Fruit fly (Drosophila melanogaster) whole organism, embryonic: ENCODE results near the gene NK7.1.

Experiments used
- B-H2 ChIP-seq: fragments of 200-800 bp; sonication (Bioruptor generic); optimal IDR thresholded peaks from 2 replicates; lab custom pipeline; 2018; ENCODE audit warnings: missing biosample characterization, mild to moderate bottlenecking, missing genetic modification characterization
- Blimp-1 ChIP-seq: fragments of 200-800 bp; sonication (Bioruptor generic); optimal IDR thresholded peaks from 3 replicates; lab custom pipeline; 2018; ENCODE audit warnings: missing biosample characterization, missing genetic modification characterization, mild to moderate bottlenecking, moderate library complexity, missing genetic modification reagents
- C15 ChIP-seq: fragments of 200-800 bp; sonication (Bioruptor generic); IDR thresholded peaks from 3 replicates; pipeline ENCODE4 v1.3.6; 2022; ENCODE audit warnings: missing biosample characterization, missing genetic modification characterization
- CG12071 ChIP-seq: fragments of 200-800 bp; sonication (Bioruptor generic); optimal IDR thresholded peaks from 3 replicates; lab custom pipeline; 2018; ENCODE audit warnings: missing biosample characterization, mild to moderate bottlenecking, missing genetic modification characterization
- CG12104 ChIP-seq: fragments of 200-800 bp; sonication (Bioruptor generic); optimal IDR thresholded peaks from 3 replicates; lab custom pipeline; 2016; ENCODE audit warnings: missing biosample characterization, missing genetic modification characterization
- CG12219 ChIP-seq: fragments of 200-800 bp; sonication (Bioruptor generic); optimal IDR thresholded peaks from 3 replicates; lab custom pipeline; 2018; ENCODE audit warnings: missing biosample characterization, mild to moderate bottlenecking, missing genetic modification characterization
- CG1233 ChIP-seq: fragments of 200-800 bp; sonication (Bioruptor generic); optimal IDR thresholded peaks from 4 replicates; lab custom pipeline; 2018; ENCODE audit warnings: missing biosample characterization, mild to moderate bottlenecking, missing genetic modification characterization
- CG12659 ChIP-seq: fragments of 200-800 bp; sonication (Bioruptor generic); optimal IDR thresholded peaks from 3 replicates; lab custom pipeline; 2017; ENCODE audit warnings: mild to moderate bottlenecking, missing biosample characterization, missing genetic modification reagents, missing genetic modification characterization
- CG15073 ChIP-seq: fragments of 200-800 bp; sonication (Bioruptor generic); optimal IDR thresholded peaks from 2 replicates; lab custom pipeline; 2016; ENCODE audit warnings: missing biosample characterization, missing genetic modification characterization
- CG15514 ChIP-seq: fragments of 200-800 bp; sonication (Bioruptor generic); optimal IDR thresholded peaks from 3 replicates; lab custom pipeline; 2017; ENCODE audit warnings: missing biosample characterization, missing genetic modification characterization, mild to moderate bottlenecking, moderate library complexity, missing genetic modification reagents
- CG18476 ChIP-seq: fragments of 200-800 bp; sonication (Bioruptor generic); optimal IDR thresholded peaks from 2 replicates; lab custom pipeline; 2016; ENCODE audit warnings: missing biosample characterization, mild to moderate bottlenecking, missing genetic modification characterization
- CG2129 ChIP-seq: fragments of 200-800 bp; sonication (Bioruptor generic); IDR thresholded peaks from 2 replicates; pipeline ENCODE4 v1.3.6; 2022; ENCODE audit warnings: missing biosample characterization, missing genetic modification characterization; ENCODE audit not compliant: partially characterized antibody
- CG2199 ChIP-seq: fragments of 200-800 bp; sonication (Bioruptor generic); IDR thresholded peaks from 3 replicates; pipeline ENCODE4 v1.3.6; 2022; ENCODE audit warnings: missing biosample characterization, missing genetic modification characterization
- CG30403 ChIP-seq: fragments of 200-800 bp; sonication (Bioruptor generic); optimal IDR thresholded peaks from 3 replicates; lab custom pipeline; 2016; ENCODE audit warnings: missing biosample characterization, missing genetic modification characterization
- CG31441 ChIP-seq: fragments of 200-800 bp; sonication (Bioruptor generic); IDR thresholded peaks from 2 replicates; pipeline ENCODE4 v1.3.6; 2022; ENCODE audit warnings: missing biosample characterization, missing genetic modification characterization
- CG3407 ChIP-seq: fragments of 200-800 bp; sonication (Bioruptor generic); optimal IDR thresholded peaks from 2 replicates; lab custom pipeline; 2018; ENCODE audit warnings: missing biosample characterization, mild to moderate bottlenecking, missing genetic modification characterization
- CG34422 ChIP-seq: fragments of 200-800 bp; sonication (Bioruptor generic); IDR thresholded peaks from 3 replicates; pipeline ENCODE4 v1.3.6; 2022; ENCODE audit warnings: missing biosample characterization, missing genetic modification characterization
- CG3995 ChIP-seq: fragments of 200-800 bp; sonication (Bioruptor generic); optimal IDR thresholded peaks from 3 replicates; lab custom pipeline; 2016; ENCODE audit warnings: missing biosample characterization, missing genetic modification characterization
- CG7963 ChIP-seq: fragments of 200-800 bp; sonication (Bioruptor generic); IDR thresholded peaks from 3 replicates; pipeline ENCODE4 v1.3.6; 2022; ENCODE audit warnings: missing biosample characterization, missing genetic modification characterization; ENCODE audit not compliant: partially characterized antibody
- CG8359 ChIP-seq: fragments of 200-800 bp; sonication (Bioruptor generic); optimal IDR thresholded peaks from 2 replicates; lab custom pipeline; 2017; ENCODE audit warnings: missing biosample characterization, mild to moderate bottlenecking, missing genetic modification characterization, borderline replicate concordance
- Drgx ChIP-seq: fragments of 200-800 bp; sonication (Bioruptor generic); IDR thresholded peaks from 2 replicates; pipeline ENCODE4 v1.3.6; 2022; ENCODE audit warnings: missing biosample characterization, missing genetic modification characterization
- Fer3 ChIP-seq: fragments of 200-800 bp; sonication (Bioruptor generic); optimal IDR thresholded peaks from 2 replicates; lab custom pipeline; 2018; ENCODE audit warnings: missing biosample characterization, mild to moderate bottlenecking, missing genetic modification characterization, moderate library complexity
- Hmx ChIP-seq: fragments of 200-800 bp; sonication (Bioruptor generic); optimal IDR thresholded peaks from 2 replicates; lab custom pipeline; 2016; ENCODE audit warnings: missing biosample characterization, missing genetic modification characterization
- Hr39 ChIP-seq: fragments of >200 bp; optimal IDR thresholded peaks from 2 replicates; lab custom pipeline; 2017
- Hr51 ChIP-seq, 2 experiments: fragments of 200-800 bp; sonication (Bioruptor generic); optimal IDR thresholded peaks; 2 replicates in 1 of 2; 3 replicates in 1 of 2; lab custom pipeline; 2016 to 2018; ENCODE audit warnings: missing biosample characterization in 2 of 2, missing genetic modification characterization in 2 of 2, mild to moderate bottlenecking in 1 of 2, moderate library complexity in 1 of 2
- Med ChIP-seq: fragments of 200-800 bp; sonication (Bioruptor generic); peaks from one replicate; lab custom pipeline; 2016; ENCODE audit warnings: missing biosample characterization, missing genetic modification characterization, mild to moderate bottlenecking, inconsistent platforms, moderate library complexity
- Oli ChIP-seq: fragments of 200-800 bp; sonication (Bioruptor generic); optimal IDR thresholded peaks from 2 replicates; lab custom pipeline; 2018; ENCODE audit warnings: missing biosample characterization, mild to moderate bottlenecking, missing genetic modification characterization, moderate library complexity
- Sry-β ChIP-seq: fragments of 200-800 bp; sonication (Bioruptor generic); optimal IDR thresholded peaks from 2 replicates; lab custom pipeline; 2018; ENCODE audit warnings: missing biosample characterization, mild to moderate bottlenecking, missing genetic modification characterization, moderate library complexity
- az2 ChIP-seq: fragments of 200-800 bp; sonication (Bioruptor generic); optimal IDR thresholded peaks from 3 replicates; lab custom pipeline; 2016; ENCODE audit warnings: missing biosample characterization, missing genetic modification characterization
- bsh ChIP-seq, 2 experiments: fragments of 200-800 bp; sonication (Bioruptor generic); optimal IDR thresholded peaks; 2 replicates each; lab custom pipeline; 2017 to 2018; ENCODE audit warnings: mild to moderate bottlenecking in 2 of 2, missing biosample characterization in 2 of 2, missing genetic modification characterization in 2 of 2, moderate library complexity in 1 of 2
- btn ChIP-seq: fragments of 200-800 bp; sonication (Bioruptor generic); optimal IDR thresholded peaks from 2 replicates; lab custom pipeline; 2016; ENCODE audit warnings: missing biosample characterization, missing genetic modification characterization
- exex ChIP-seq: fragments of 200-800 bp; sonication (Bioruptor generic); optimal IDR thresholded peaks from 4 replicates; lab custom pipeline; 2018; ENCODE audit warnings: missing biosample characterization, mild to moderate bottlenecking, missing genetic modification characterization, moderate library complexity
- fd64A ChIP-seq: fragments of 200-800 bp; sonication (Bioruptor generic); optimal IDR thresholded peaks from 3 replicates; lab custom pipeline; 2018; ENCODE audit warnings: missing biosample characterization, mild to moderate bottlenecking, missing genetic modification characterization
- fru ChIP-seq: fragments of >200 bp; optimal IDR thresholded peaks from 2 replicates; lab custom pipeline; 2017
- grn ChIP-seq: fragments of 200-800 bp; sonication (Bioruptor generic); optimal IDR thresholded peaks from 3 replicates; lab custom pipeline; 2017; ENCODE audit warnings: missing biosample characterization, missing genetic modification characterization
- kah ChIP-seq: fragments of 200-800 bp; sonication (Bioruptor generic); optimal IDR thresholded peaks from 2 replicates; lab custom pipeline; 2018; ENCODE audit warnings: missing biosample characterization, mild to moderate bottlenecking, missing genetic modification characterization
- lab ChIP-seq: fragments of 200-800 bp; sonication (Bioruptor generic); optimal IDR thresholded peaks from 3 replicates; lab custom pipeline; 2017; ENCODE audit warnings: missing biosample characterization, missing genetic modification characterization, mild to moderate bottlenecking, moderate library complexity, missing genetic modification reagents
- lbe ChIP-seq: fragments of 200-800 bp; sonication (Bioruptor generic); optimal IDR thresholded peaks from 2 replicates; lab custom pipeline; 2016; ENCODE audit warnings: missing biosample characterization, mild to moderate bottlenecking, missing genetic modification characterization
- nmo ChIP-seq: fragments of 200-800 bp; sonication (Bioruptor generic); optimal IDR thresholded peaks from 2 replicates; lab custom pipeline; 2018; ENCODE audit warnings: missing biosample characterization, mild to moderate bottlenecking, missing genetic modification characterization, moderate library complexity
- oc ChIP-seq: fragments of 200-800 bp; sonication (Bioruptor generic); optimal IDR thresholded peaks from 2 replicates; lab custom pipeline; 2018; ENCODE audit warnings: missing biosample characterization, mild to moderate bottlenecking, missing genetic modification characterization, moderate library complexity
- sens ChIP-seq: fragments of 200-800 bp; sonication (Bioruptor generic); peaks from one replicate; lab custom pipeline; 2016; ENCODE audit warnings: missing biosample characterization, missing genetic modification characterization
- sens-2 ChIP-seq: fragments of 200-800 bp; sonication (Bioruptor generic); IDR thresholded peaks from 2 replicates; pipeline ENCODE4 v1.3.6; 2022; ENCODE audit warnings: missing biosample characterization, missing genetic modification characterization
- slbo ChIP-seq: fragments of 200-800 bp; sonication (Bioruptor generic); IDR thresholded peaks from 2 replicates; pipeline ENCODE4 v1.3.6; 2022; ENCODE audit warnings: missing biosample characterization, missing genetic modification characterization
- so ChIP-seq: fragments of 200-800 bp; sonication (Bioruptor generic); IDR thresholded peaks from 3 replicates; pipeline ENCODE4 v1.3.6; 2022; ENCODE audit warnings: missing biosample characterization, missing genetic modification characterization
- stc ChIP-seq: fragments of 200-800 bp; sonication (Bioruptor generic); IDR thresholded peaks from 2 replicates; pipeline ENCODE4 v1.3.6; 2022; ENCODE audit warnings: missing biosample characterization, missing genetic modification characterization
- stwl ChIP-seq: fragments of 200-800 bp; sonication (Bioruptor generic); optimal IDR thresholded peaks from 3 replicates; lab custom pipeline; 2018; ENCODE audit warnings: missing biosample characterization, mild to moderate bottlenecking, missing genetic modification characterization, moderate library complexity
- sug ChIP-seq: fragments of 200-800 bp; optimal IDR thresholded peaks from 2 replicates; lab custom pipeline; 2019; ENCODE audit warnings: missing biosample characterization, mild to moderate bottlenecking, missing genetic modification characterization, moderate library complexity
- unpg ChIP-seq: fragments of 200-800 bp; sonication (Bioruptor generic); optimal IDR thresholded peaks from 3 replicates; lab custom pipeline; 2018; ENCODE audit warnings: missing biosample characterization, mild to moderate bottlenecking, missing genetic modification characterization, moderate library complexity

NK7.1 gene

DNA sequence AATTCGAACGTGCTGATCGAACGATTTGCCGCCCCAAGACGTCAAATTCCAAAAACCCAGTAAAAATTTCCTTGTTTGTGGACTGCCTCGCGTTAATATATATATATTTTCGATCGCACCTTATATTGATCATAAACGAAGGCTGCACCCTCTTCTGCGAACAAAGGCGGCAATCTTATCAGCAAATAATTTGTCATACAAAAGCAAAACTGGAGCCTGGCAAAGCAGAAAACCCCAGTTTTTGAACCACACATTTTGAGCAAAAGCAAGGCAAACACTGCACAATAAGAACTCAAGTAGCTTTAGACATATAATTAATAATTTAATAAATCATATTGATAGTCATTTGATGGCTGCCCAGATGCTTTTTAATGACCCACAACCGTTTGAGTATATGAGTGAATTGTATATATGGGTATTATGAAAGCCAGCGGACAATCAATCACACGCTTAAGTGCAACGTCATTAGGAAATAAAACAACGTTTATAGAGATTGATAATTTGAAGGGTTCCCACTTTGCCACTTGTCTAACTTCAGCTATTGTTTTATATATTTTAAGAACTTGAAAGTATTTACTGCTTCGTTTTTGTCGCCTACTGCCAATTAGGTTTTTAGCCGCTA, 78.2 kb downstream of the NK7.1 start:
- TF ChIP-seq fru (lab: Kevin White, UChicago) = no peak
- no peak for TF ChIP-seq Sry-β (GFP tag; lab: Kevin White, UChicago)
- TF ChIP-seq sug (tag; lab: Kevin White, UChicago) = peak; percentile 7
- TF ChIP-seq lab (GFP tag; lab: Kevin White, UChicago) = peak; percentile 12
- no peak for TF ChIP-seq stc (GFP tag; lab: Robert Waterston, UW)
- TF ChIP-seq Med (GFP tag; lab: Kevin White, UChicago) = peak; percentile 30
- no peak for TF ChIP-seq CG30403 (GFP tag; lab: Kevin White, UChicago)
- no peak for TF ChIP-seq sens-2 (GFP tag; lab: Robert Waterston, UW)
- TF ChIP-seq CG1233 (GFP tag; lab: Kevin White, UChicago) = no peak
- TF ChIP-seq CG3995 = no peak
- TF ChIP-seq kah (GFP tag; lab: Kevin White, UChicago) = no peak
- TF ChIP-seq az2 (GFP tag; lab: Kevin White, UChicago) = no peak
- TF ChIP-seq Hmx (GFP tag; lab: Kevin White, UChicago) = no peak
- no peak for TF ChIP-seq btn (GFP tag; lab: Kevin White, UChicago)
- peak; percentile 35 for TF ChIP-seq grn (GFP tag; lab: Kevin White, UChicago)
- no peak for TF ChIP-seq CG34422 (GFP tag; lab: Robert Waterston, UW)
- TF ChIP-seq nmo = no peak
- peak; percentile 35 for TF ChIP-seq lbe (GFP tag; lab: Kevin White, UChicago)
- TF ChIP-seq sens (GFP tag; lab: Kevin White, UChicago) = peak; percentile 52
- TF ChIP-seq CG12219 = no peak
- no peak for TF ChIP-seq CG2199
- no peak for TF ChIP-seq CG7963 (GFP tag; lab: Robert Waterston, UW)
- TF ChIP-seq slbo (GFP tag; lab: Robert Waterston, UW) = no peak
- peak; percentile 3 for TF ChIP-seq exex (tag; lab: Kevin White, UChicago)

DNA sequence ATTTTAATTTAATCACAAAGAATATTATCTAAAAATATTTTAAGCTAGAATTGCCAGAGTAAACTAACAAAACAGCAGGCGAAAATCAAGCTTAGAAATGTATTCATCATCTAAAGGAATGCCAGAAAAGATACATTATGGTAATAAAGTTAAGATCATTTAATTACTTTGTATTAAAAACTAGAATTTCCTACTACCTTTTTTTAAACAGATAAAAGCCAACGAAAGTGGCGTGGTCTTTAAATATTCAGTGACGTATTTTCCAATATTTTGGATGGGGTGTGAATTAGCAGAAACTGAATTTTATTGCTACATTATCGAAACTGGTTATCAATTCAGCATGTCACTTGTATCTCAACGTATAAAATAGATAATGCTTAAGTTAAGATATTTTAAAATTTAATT, 80.4 kb downstream of the NK7.1 start:
- TF ChIP-seq Hr51 (GFP tag; optimal IDR thresholded peaks at IDR 0.05; lab: Kevin White, UChicago) = no peak
- TF ChIP-seq bsh (GFP tag; optimal IDR thresholded peaks at IDR 0.05; lab: Kevin White, UChicago) = peak in 1 of 2 experiments; percentile 34
- peak; percentile 7; the same call in 1 of the 2 replicates for TF ChIP-seq Drgx (GFP tag; lab: Robert Waterston, UW)
- TF ChIP-seq, all 482 proteins: peak for 2

DNA sequence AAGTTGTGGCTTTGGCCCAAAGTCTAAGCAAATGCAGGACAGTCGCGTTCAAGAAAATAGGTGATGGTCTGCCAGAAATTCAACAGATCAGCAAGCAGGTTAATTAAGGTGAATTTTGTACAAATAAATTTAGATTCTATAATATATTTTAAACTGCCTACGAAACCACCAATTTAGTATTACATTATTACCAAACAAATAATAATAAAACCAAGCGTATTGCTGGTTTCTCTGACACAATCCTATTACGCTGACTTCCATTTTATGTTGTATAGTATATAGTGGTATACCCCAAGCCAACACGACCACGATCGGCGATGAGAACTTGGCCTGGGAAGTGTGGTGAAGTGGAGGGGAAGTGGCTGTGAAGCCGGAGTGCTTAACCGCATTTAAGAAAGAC, 81.3 kb downstream of the NK7.1 start:
- TF ChIP-seq oc (no peak), CG15073 (GFP tag; lab: Kevin White, UChicago) (no peak), CG3407 (GFP tag; lab: Kevin White, UChicago) (no peak), Fer3 (tag; lab: Kevin White, UChicago) (peak; percentile 7), CG15514 (peak; percentile 15), CG31441 (GFP tag; lab: Robert Waterston, UW) (no peak; the same call in 1 of the 2 replicates), CG12659 (GFP tag; lab: Kevin White, UChicago) (peak; percentile 6), B-H2 (no peak), CG18476 (GFP tag; lab: Kevin White, UChicago) (no peak), Blimp-1 (GFP tag; lab: Kevin White, UChicago) (peak; percentile 33), nmo (peak; percentile 14), CG8359 (GFP tag; lab: Kevin White, UChicago) (no peak), CG12071 (no peak), Oli (tag; lab: Kevin White, UChicago) (no peak), unpg (GFP tag; lab: Kevin White, UChicago) (peak; percentile 32), stwl (tag; lab: Kevin White, UChicago) (no peak), CG2129 (GFP tag; lab: Robert Waterston, UW) (no peak), so (GFP tag; lab: Robert Waterston, UW) (no peak), Hr51 (GFP tag; optimal IDR thresholded peaks at IDR 0.05; lab: Kevin White, UChicago) (peak in 1 of 2 experiments; percentile 47), CG12104 (GFP tag; lab: Kevin White, UChicago) (no peak), fd64A (GFP tag; lab: Kevin White, UChicago) (no peak), Hr39 (lab: Kevin White, UChicago) (no peak), C15 (no peak)
